Fruit fly (Drosophila melanogaster) whole organism: Measurements from ENCODE around the gene Naa30A.

Experiments
- CG8478 ChIP-seq: fragments of >200 bp; optimal IDR thresholded peaks from 2 replicates; lab custom pipeline; 2018; ENCODE audit warnings: inconsistent platforms
- Dll ChIP-seq: fragments of >200 bp; optimal IDR thresholded peaks from 2 replicates; lab custom pipeline; 2017
- EcR ChIP-seq, 2 experiments: fragments of >200 bp; optimal IDR thresholded peaks; 2 replicates each; lab custom pipeline; 2017; ENCODE audit warnings: missing biosample characterization in 2 of 2, missing genetic modification characterization in 2 of 2, missing genetic modification reagents in 2 of 2
- pan ChIP-seq: fragments of >200 bp; optimal IDR thresholded peaks from 2 replicates; lab custom pipeline; 2017
- psq ChIP-seq: fragments of >200 bp; optimal IDR thresholded peaks from 2 replicates; lab custom pipeline; 2017
- usp ChIP-seq: fragments of >200 bp; optimal IDR thresholded peaks from 2 replicates; lab custom pipeline; 2017; ENCODE audit warnings: missing biosample characterization, missing genetic modification characterization, mixed read lengths

The Naa30A gene

DNA sequence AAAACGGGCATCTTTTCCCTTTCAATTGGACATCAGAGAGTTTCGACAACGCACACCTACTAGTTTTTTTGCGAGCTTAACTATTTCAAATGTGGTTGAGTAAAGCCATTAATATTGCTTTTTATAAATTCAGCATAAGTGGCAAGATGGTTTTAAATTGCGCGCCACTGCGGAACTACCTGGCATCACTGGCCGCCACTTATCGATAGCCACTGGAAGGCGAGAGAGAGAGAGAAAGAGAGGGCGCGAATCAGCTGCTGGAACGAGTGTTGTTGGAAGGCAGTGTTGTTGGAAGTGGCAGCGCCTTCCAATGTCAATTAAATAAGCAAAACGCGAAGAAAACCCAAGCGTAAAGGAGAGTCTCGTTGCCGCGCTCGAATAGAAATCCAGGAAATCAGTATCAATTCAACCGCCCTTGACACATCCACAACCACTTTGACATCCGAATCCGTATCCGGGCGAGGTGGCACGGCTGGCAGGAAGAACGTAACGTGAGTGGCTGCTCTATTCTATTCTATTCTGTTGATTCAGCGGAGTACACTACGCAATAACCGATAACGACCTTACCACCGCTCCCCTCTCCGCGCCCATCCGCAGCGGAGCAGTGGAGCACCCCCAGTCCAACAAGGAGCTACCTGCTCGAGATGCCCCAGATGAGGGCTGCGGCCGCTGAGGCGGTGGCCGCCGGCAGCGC, 33.5 kb downstream of the Naa30A start, which contains the start of gene AMPKalpha:
AMPKalpha (plus strand) TSS at position 272 of the 694 bp plus-strand sequence.
- no peak for TF ChIP-seq Dll (lab: Kevin White, UChicago)
- TF ChIP-seq EcR (GFP tag; optimal IDR thresholded peaks at IDR 0.05; lab: Kevin White, UChicago) = no peak
- TF ChIP-seq usp (GFP tag; lab: Kevin White, UChicago) = no peak
- no peak for TF ChIP-seq pan (lab: Kevin White, UChicago)
- TF ChIP-seq psq (lab: Kevin White, UChicago) = no peak
- no peak for TF ChIP-seq CG8478

- TF ChIP-seq pan (lab: Kevin White, UChicago) (no peak), CG8478 (no peak), Dll (lab: Kevin White, UChicago) (no peak), psq (lab: Kevin White, UChicago) (no peak)
Measured at dm6 chrX:1379692-1380349, 37.9 kb downstream of the Naa30A start.

dm6 chrX:1380350-1381060, 38.6 kb downstream of the Naa30A start, which contains the start of the genes CG3719 and CG32813:
TSS of gene CG3719 (minus strand) at chrX:1380480.
TSS of gene CG32813 (plus strand) at chrX:1380914.
- no peak for TF ChIP-seq CG8478
- peak; percentile 4 for TF ChIP-seq Dll (lab: Kevin White, UChicago)
- TF ChIP-seq usp (GFP tag; lab: Kevin White, UChicago) = no peak
- TF ChIP-seq EcR (GFP tag; optimal IDR thresholded peaks at IDR 0.05; lab: Kevin White, UChicago) = no peak
- no peak for TF ChIP-seq pan (lab: Kevin White, UChicago)

DNA sequence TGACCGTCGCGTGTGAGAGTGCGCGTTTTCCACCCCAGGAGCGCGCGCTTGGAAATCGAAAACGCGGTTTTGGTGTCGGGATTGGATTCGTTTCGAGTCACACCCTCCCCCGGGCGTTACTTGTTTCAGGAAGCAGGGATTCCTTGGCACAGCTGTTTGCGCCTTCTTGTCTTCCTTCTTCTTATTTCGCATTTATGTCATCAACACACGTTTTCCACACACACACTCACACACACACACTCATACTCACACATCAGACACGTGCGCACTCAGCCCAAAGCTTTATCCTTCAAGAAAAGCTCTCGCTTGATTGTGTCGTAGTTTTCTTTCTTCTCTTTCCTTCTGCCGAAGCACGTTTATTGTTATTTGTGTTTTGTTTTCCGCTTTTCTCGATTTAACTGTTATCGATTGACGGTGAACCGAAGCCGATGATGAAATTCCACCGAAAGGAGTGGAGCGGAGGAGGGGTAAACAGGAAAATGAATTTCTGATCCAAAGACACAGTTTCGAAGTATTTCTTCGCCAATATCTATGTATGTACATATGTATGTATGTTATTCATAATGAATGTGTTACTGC, 39.6 kb downstream of the Naa30A start:
- TF ChIP-seq pan (lab: Kevin White, UChicago) = no peak
- no peak for TF ChIP-seq Dll (lab: Kevin White, UChicago)
- TF ChIP-seq CG8478 = no peak
- no peak for TF ChIP-seq EcR (GFP tag; optimal IDR thresholded peaks at IDR 0.05; lab: Kevin White, UChicago)
- TF ChIP-seq usp (GFP tag; lab: Kevin White, UChicago) = no peak
- TF ChIP-seq psq (lab: Kevin White, UChicago) = no peak

- TF ChIP-seq CG8478 (no peak), pan (lab: Kevin White, UChicago) (no peak), Dll (lab: Kevin White, UChicago) (no peak), EcR (GFP tag; optimal IDR thresholded peaks at IDR 0.05; lab: Kevin White, UChicago) (no peak), usp (GFP tag; lab: Kevin White, UChicago) (no peak), psq (lab: Kevin White, UChicago) (no peak)
Measured at dm6 chrX:1382489-1382888, 40.6 kb downstream of the Naa30A start.

- TF ChIP-seq CG8478 (no peak), Dll (lab: Kevin White, UChicago) (no peak), usp (GFP tag; lab: Kevin White, UChicago) (no peak), pan (lab: Kevin White, UChicago) (no peak), EcR (GFP tag; optimal IDR thresholded peaks at IDR 0.05; lab: Kevin White, UChicago) (no peak), psq (lab: Kevin White, UChicago) (no peak)
Measured at dm6 chrX:1384232-1384631, 42.3 kb downstream of the Naa30A start.

dm6 chrX:1387149-1387752, 45.3 kb downstream of the Naa30A start:
- no peak for TF ChIP-seq usp (GFP tag; lab: Kevin White, UChicago)
- TF ChIP-seq EcR (GFP tag; optimal IDR thresholded peaks at IDR 0.05; lab: Kevin White, UChicago) = no peak
- TF ChIP-seq CG8478 = no peak
- no peak for TF ChIP-seq pan (lab: Kevin White, UChicago)
- no peak for TF ChIP-seq psq (lab: Kevin White, UChicago)
- no peak for TF ChIP-seq Dll (lab: Kevin White, UChicago)

- no peak for TF ChIP-seq psq (lab: Kevin White, UChicago)
- peak; percentile 90 for TF ChIP-seq Dll (lab: Kevin White, UChicago)
- TF ChIP-seq EcR (GFP tag; optimal IDR thresholded peaks at IDR 0.05; lab: Kevin White, UChicago) = no peak
- TF ChIP-seq pan (lab: Kevin White, UChicago) = no peak
- no peak for TF ChIP-seq CG8478
- no peak for TF ChIP-seq usp (GFP tag; lab: Kevin White, UChicago)
Measured at dm6 chrX:1388148-1388703, 46.3 kb downstream of the Naa30A start.

dm6 chrX:1392875-1393274, 51.0 kb downstream of the Naa30A start, which contains the start of gene Rilpl:
TSS of gene Rilpl (plus strand) at chrX:1393054.
- TF ChIP-seq EcR (GFP tag; optimal IDR thresholded peaks at IDR 0.05; lab: Kevin White, UChicago) = no peak
- TF ChIP-seq CG8478 = no peak
- no peak for TF ChIP-seq pan (lab: Kevin White, UChicago)
- TF ChIP-seq psq (lab: Kevin White, UChicago) = no peak
- no peak for TF ChIP-seq Dll (lab: Kevin White, UChicago)
- TF ChIP-seq usp (GFP tag; lab: Kevin White, UChicago) = no peak
